Fruit fly (Drosophila melanogaster) whole organism, prepupa: Measurements from ENCODE around the gene Dis3l2.

Source experiments
- Blimp-1 ChIP-seq: fragments of 200-800 bp; sonication (Bioruptor generic); optimal IDR thresholded peaks from 3 replicates; lab custom pipeline; 2017; ENCODE audit warnings: missing biosample characterization, missing genetic modification characterization, mild to moderate bottlenecking, moderate library complexity, missing genetic modification reagents
- CG10669 ChIP-seq: fragments of 200-800 bp; sonication (Bioruptor generic); optimal IDR thresholded peaks from 3 replicates; lab custom pipeline; 2018; ENCODE audit warnings: missing biosample characterization, mild to moderate bottlenecking, missing genetic modification characterization, moderate library complexity
- CG11294 ChIP-seq: fragments of 200-800 bp; sonication (Bioruptor generic); IDR thresholded peaks from 2 replicates; pipeline ENCODE4 v1.3.6; 2022; ENCODE audit warnings: missing biosample characterization, missing genetic modification characterization
- CG16779 ChIP-seq: fragments of 200-800 bp; sonication (Bioruptor generic); optimal IDR thresholded peaks from 3 replicates; lab custom pipeline; 2017; ENCODE audit warnings: missing biosample characterization, mild to moderate bottlenecking, missing genetic modification characterization
- CG3032 ChIP-seq: fragments of 200-800 bp; optimal IDR thresholded peaks from 2 replicates; lab custom pipeline; 2019; ENCODE audit warnings: missing biosample characterization, mild to moderate bottlenecking, missing genetic modification characterization, moderate library complexity
- CG31627 ChIP-seq: fragments of 200-800 bp; sonication (Bioruptor generic); optimal IDR thresholded peaks from 3 replicates; lab custom pipeline; 2016; ENCODE audit warnings: missing biosample characterization, missing genetic modification characterization
- CG6163 ChIP-seq: fragments of 200-800 bp; sonication (Bioruptor generic); IDR thresholded peaks from 3 replicates; pipeline ENCODE4 v1.3.6; 2022; ENCODE audit warnings: missing biosample characterization, missing genetic modification characterization
- CG7368 ChIP-seq: fragments of 200-800 bp; sonication (Bioruptor generic); optimal IDR thresholded peaks from 3 replicates; lab custom pipeline; 2016; ENCODE audit warnings: missing biosample characterization, missing genetic modification characterization
- CG8119 ChIP-seq: fragments of 200-800 bp; sonication (Bioruptor generic); IDR thresholded peaks from 3 replicates; pipeline ENCODE4 v1.3.6; 2022; ENCODE audit warnings: missing biosample characterization, missing genetic modification characterization
- CG9139 ChIP-seq: fragments of 200-800 bp; sonication (Bioruptor generic); optimal IDR thresholded peaks from 3 replicates; lab custom pipeline; 2017; ENCODE audit warnings: missing biosample characterization, mild to moderate bottlenecking, missing genetic modification characterization
- Eip75B ChIP-seq: fragments of 200-800 bp; sonication (Bioruptor generic); optimal IDR thresholded peaks from 3 replicates; lab custom pipeline; 2016; ENCODE audit warnings: missing biosample characterization, missing genetic modification characterization
- Eip93F ChIP-seq: fragments of 200-800 bp; sonication (Bioruptor generic); optimal IDR thresholded peaks from 2 replicates; lab custom pipeline; 2016; ENCODE audit warnings: missing biosample characterization, mild to moderate bottlenecking, missing genetic modification characterization
- Ets21C ChIP-seq: fragments of 200-800 bp; sonication (Bioruptor generic); optimal IDR thresholded peaks from 3 replicates; lab custom pipeline; 2016; ENCODE audit warnings: missing biosample characterization, missing genetic modification characterization
- Gug ChIP-seq: fragments of 200-800 bp; sonication (Bioruptor generic); IDR thresholded peaks from 2 replicates; pipeline ENCODE4 v1.3.6; 2022; ENCODE audit warnings: missing biosample characterization, missing genetic modification characterization
- Hr39 ChIP-seq: fragments of 200-800 bp; sonication (Bioruptor generic); optimal IDR thresholded peaks from 2 replicates; lab custom pipeline; 2016; ENCODE audit warnings: missing biosample characterization, missing genetic modification characterization
- Hr4 ChIP-seq: fragments of 200-800 bp; sonication (Bioruptor generic); optimal IDR thresholded peaks from 3 replicates; lab custom pipeline; 2016; ENCODE audit warnings: missing biosample characterization, missing genetic modification characterization
- Lpt ChIP-seq: fragments of 200-800 bp; sonication (Bioruptor generic); optimal IDR thresholded peaks from 3 replicates; lab custom pipeline; 2016; ENCODE audit warnings: missing biosample characterization, missing genetic modification characterization
- Met ChIP-seq: fragments of 200-800 bp; sonication (Bioruptor generic); optimal IDR thresholded peaks from 3 replicates; lab custom pipeline; 2016; ENCODE audit warnings: missing biosample characterization, missing genetic modification characterization
- OdsH ChIP-seq: fragments of 200-800 bp; sonication (Bioruptor generic); optimal IDR thresholded peaks from 3 replicates; lab custom pipeline; 2016; ENCODE audit warnings: missing biosample characterization, missing genetic modification characterization
- Smox ChIP-seq: fragments of 200-800 bp; sonication (Bioruptor generic); optimal IDR thresholded peaks from 3 replicates; lab custom pipeline; 2016; ENCODE audit warnings: missing biosample characterization, missing genetic modification characterization
- cyc ChIP-seq: fragments of 200-800 bp; sonication (Bioruptor generic); optimal IDR thresholded peaks from 3 replicates; lab custom pipeline; 2016; ENCODE audit warnings: missing biosample characterization, missing genetic modification characterization
- dac ChIP-seq: fragments of 200-800 bp; sonication (Bioruptor generic); optimal IDR thresholded peaks from 2 replicates; lab custom pipeline; 2017; ENCODE audit warnings: missing biosample characterization, mild to moderate bottlenecking, missing genetic modification characterization
- dsx ChIP-seq: fragments of 200-800 bp; optimal IDR thresholded peaks from 3 replicates; lab custom pipeline; 2019; ENCODE audit warnings: missing biosample characterization, mild to moderate bottlenecking, missing genetic modification characterization, moderate library complexity; ENCODE audit not compliant: poor library complexity, severe bottlenecking
- fd85E ChIP-seq: fragments of 200-800 bp; sonication (Bioruptor generic); optimal IDR thresholded peaks from 3 replicates; lab custom pipeline; 2016; ENCODE audit warnings: missing biosample characterization, missing genetic modification characterization
- pdm3 ChIP-seq: fragments of 200-800 bp; sonication (Bioruptor generic); optimal IDR thresholded peaks from 3 replicates; lab custom pipeline; 2016; ENCODE audit warnings: missing biosample characterization, missing genetic modification characterization
- spab ChIP-seq: fragments of 200-800 bp; sonication (Bioruptor generic); optimal IDR thresholded peaks from 2 replicates; lab custom pipeline; 2017; ENCODE audit warnings: missing biosample characterization, mild to moderate bottlenecking, missing genetic modification characterization, missing genetic modification reagents
- ss ChIP-seq, 2 experiments: fragments of 200-800 bp; sonication (Bioruptor generic); optimal IDR thresholded peaks; 2 replicates in 1 of 2; 3 replicates in 1 of 2; lab custom pipeline; 2017 to 2018; ENCODE audit warnings: mild to moderate bottlenecking in 2 of 2, missing biosample characterization in 2 of 2, missing genetic modification characterization in 2 of 2, moderate library complexity in 1 of 2
- topi ChIP-seq: fragments of 200-800 bp; sonication (Bioruptor generic); optimal IDR thresholded peaks from 3 replicates; lab custom pipeline; 2016; ENCODE audit warnings: missing biosample characterization, missing genetic modification characterization

Gene Dis3l2

DNA sequence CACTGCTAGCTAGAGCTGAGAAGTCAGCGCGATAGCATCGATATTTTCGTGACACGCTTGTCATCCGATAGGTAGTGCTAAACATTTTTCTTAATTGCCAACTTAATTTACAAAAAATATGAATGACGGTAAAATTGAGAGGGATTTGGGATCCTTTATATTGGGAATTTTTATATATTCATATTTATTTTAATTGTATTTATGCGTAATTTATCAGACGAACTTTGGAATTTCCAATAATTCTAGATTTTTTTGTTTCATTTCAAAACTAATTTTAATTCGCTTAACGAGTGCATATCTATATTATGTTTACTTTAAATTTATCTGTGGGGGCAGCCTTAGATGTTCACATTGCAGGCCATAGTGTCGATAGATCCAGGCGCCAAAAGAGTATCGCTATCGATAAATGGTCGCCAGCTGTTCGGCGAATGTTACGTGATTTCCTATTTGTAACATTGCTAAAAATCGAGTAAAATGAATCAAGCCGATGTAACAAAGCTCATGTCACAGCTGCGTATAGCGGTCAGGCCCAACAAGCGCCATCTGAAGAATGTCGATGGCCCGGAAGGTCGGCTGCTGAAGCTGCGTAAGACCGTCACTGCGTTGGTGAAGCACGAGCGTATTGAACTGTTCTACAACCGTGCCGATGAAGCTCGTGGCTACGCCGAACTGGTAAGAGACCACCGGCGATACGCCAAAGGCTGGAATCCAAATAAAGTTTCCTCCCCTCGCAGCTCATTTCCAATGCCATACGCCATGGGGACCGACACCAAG lies 52.1 kb downstream of the Dis3l2 start, which contains the start of the genes Tudor-SN and mRpL17 (continued):
- TF ChIP-seq Gug (GFP tag; lab: Robert Waterston, UW) (no peak), CG16779 (tag; lab: Kevin White, UChicago) (no peak), CG11294 (GFP tag; lab: Robert Waterston, UW) (no peak), dsx (GFP tag; lab: Kevin White, UChicago) (no peak), Eip75B (GFP tag; lab: Kevin White, UChicago) (peak; percentile 27), Hr4 (GFP tag; lab: Kevin White, UChicago) (no peak), CG9139 (no peak), CG10669 (GFP tag; lab: Kevin White, UChicago) (no peak), ss (GFP tag; optimal IDR thresholded peaks at IDR 0.05; lab: Kevin White, UChicago) (no peak), pdm3 (no peak), OdsH (GFP tag; lab: Kevin White, UChicago) (peak; percentile 55), CG3032 (tag; lab: Kevin White, UChicago) (peak; percentile 26), Eip93F (GFP tag; lab: Kevin White, UChicago) (no peak), CG6163 (no peak), Blimp-1 (GFP tag; lab: Kevin White, UChicago) (no peak), cyc (GFP tag; lab: Kevin White, UChicago) (peak; percentile 16), Hr39 (GFP tag; lab: Kevin White, UChicago) (peak; percentile 43), CG8119 (no peak), Smox (no peak), spab (GFP tag; lab: Kevin White, UChicago) (no peak), Met (no peak), topi (GFP tag; lab: Kevin White, UChicago) (peak; percentile 24), Ets21C (GFP tag; lab: Kevin White, UChicago) (peak; percentile 24), Lpt (GFP tag; lab: Kevin White, UChicago) (peak; percentile 12), fd85E (no peak), dac (GFP tag; lab: Kevin White, UChicago) (no peak), CG7368 (GFP tag; lab: Kevin White, UChicago) (no peak)

dm6 chr3L:265808-266207 lies 53.3 kb downstream of the Dis3l2 start, which contains the start of gene CG34263:
Gene CG34263 (minus strand): TSS chr3L:265908.
- TF ChIP-seq CG31627, result no peak
